Worm (Caenorhabditis elegans): ENCODE measurements around the gene R05D3.12.

Gene R05D3.12

DNA sequence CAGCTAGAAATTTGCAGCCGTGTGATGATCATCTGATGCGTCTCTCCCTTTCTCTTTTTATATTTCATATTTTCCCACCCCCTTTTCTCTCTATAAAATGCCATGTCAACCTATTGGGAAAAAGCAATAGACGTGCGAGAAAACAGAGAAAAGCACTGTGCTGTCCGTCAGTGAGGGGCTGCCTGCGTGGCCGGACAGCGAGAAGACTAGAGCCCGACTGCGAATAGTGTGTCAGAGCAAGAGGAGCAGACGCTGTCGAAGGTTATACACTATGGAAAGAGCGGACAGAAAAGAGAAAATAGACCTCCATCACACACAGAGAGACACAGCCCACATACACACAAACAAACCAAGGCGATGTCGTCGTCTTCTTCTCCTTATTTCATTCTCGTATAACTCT lies 44.3 kb downstream of the R05D3.12 start (continued):
- TF ChIP-seq F10B5.3 (tag; optimal IDR thresholded peaks at IDR 0.05): no peak
- no peak for TF ChIP-seq nhr-11 (tag; optimal IDR thresholded peaks at IDR 0.05)
- TF ChIP-seq snpc-4 (tag; optimal IDR thresholded peaks at IDR 0.05): no peak
- no peak for TF ChIP-seq nhr-48 (tag; optimal IDR thresholded peaks at IDR 0.05)

DNA sequence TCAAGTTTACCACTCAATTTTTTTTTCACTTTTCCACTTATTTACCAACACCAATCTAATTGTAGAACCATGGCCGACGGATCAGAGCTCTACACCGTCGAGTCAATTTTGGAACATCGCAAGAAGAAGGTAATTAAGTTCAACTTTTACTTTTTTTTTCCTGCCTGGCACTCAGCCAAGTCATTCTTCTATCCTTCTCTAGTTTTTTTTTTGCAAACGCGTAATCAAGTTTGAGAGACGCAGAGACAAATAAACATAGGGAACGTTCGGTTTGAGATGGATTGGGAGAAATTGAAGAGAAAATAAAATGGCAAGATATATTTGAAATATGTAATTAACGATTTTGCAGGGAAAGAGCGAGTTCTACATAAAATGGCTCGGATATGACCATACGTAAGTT lies 45.5 kb downstream of the R05D3.12 start, which contains the start of gene cec-1:
TSS of gene cec-1 (plus strand) at position 63 of the 400 bp plus-strand sequence.
- peak; percentile 57 for TF ChIP-seq ces-1 (GFP tag; optimal IDR thresholded peaks at IDR 0.05)
- TF ChIP-seq nhr-28 (tag; optimal IDR thresholded peaks at IDR 0.05): peak; percentile 30
- TF ChIP-seq mep-1 (tag; optimal IDR thresholded peaks at IDR 0.05): peak; percentile 10
- TF ChIP-seq mes-2 (tag; optimal IDR thresholded peaks at IDR 0.05; ENCODE audit: poor library complexity, severe bottlenecking): peak; percentile 12
- TF ChIP-seq lsy-2 (tag; optimal IDR thresholded peaks at IDR 0.05): peak in 1 of 2 experiments; percentile 52
- TF ChIP-seq dve-1 (tag; optimal IDR thresholded peaks at IDR 0.05; ENCODE audit: insufficient read depth): peak; percentile 44
- TF ChIP-seq ZK337.2 (GFP tag; IDR thresholded peaks at IDR 0.05): no peak
- peak; percentile 8 for TF ChIP-seq hlh-11 (tag; optimal IDR thresholded peaks at IDR 0.05)
- TF ChIP-seq rbr-2 (tag; optimal IDR thresholded peaks at IDR 0.05): no peak

DNA sequence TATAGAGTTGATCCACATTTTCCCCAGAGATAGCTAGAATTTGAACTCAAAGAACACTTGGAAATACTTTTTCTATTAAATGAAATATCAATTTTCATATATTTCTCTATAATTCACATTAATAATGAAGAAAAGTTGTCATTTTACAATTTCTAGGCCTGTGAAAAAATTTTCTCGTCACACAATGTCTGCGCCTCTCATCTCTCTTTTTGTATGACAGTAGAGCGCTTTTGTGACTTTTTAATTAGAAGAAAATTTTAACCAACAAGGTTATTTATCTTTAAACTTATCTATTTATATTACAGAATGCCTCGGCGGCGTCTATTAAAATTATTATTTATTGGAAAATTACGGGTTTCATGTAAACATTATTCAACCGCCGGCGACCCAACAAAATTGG lies 48.3 kb downstream of the R05D3.12 start, which contains the start of gene ZK1236.1:
TSS of gene ZK1236.1 (plus strand) at position 263 of the 400 bp plus-strand sequence.
- TF ChIP-seq daf-12 (tag; optimal IDR thresholded peaks at IDR 0.05) (no peak), R02D3.7 (tag; optimal IDR thresholded peaks at IDR 0.05) (no peak), mes-2 (tag; optimal IDR thresholded peaks at IDR 0.05; ENCODE audit: poor library complexity, severe bottlenecking) (peak; percentile 19), ceh-28 (tag; optimal IDR thresholded peaks at IDR 0.05) (no peak), Y105C5A.15 (GFP tag; IDR thresholded peaks at IDR 0.05) (no peak), arid-1 (GFP tag; conservative IDR thresholded peaks at IDR 0.05) (no peak), jun-1 (tag; optimal IDR thresholded peaks at IDR 0.05) (no peak), ztf-7 (tag; optimal IDR thresholded peaks at IDR 0.05) (no peak), mxl-2 (GFP tag; conservative IDR thresholded peaks at IDR 0.05) (no peak), tra-1 (GFP tag; IDR thresholded peaks at IDR 0.05) (no peak), ceh-20 (GFP tag; IDR thresholded peaks at IDR 0.05) (no peak), nhr-111 (GFP tag; optimal IDR thresholded peaks at IDR 0.05) (no peak), lin-1 (GFP tag; IDR thresholded peaks at IDR 0.05) (no peak), ceh-32 (tag; optimal IDR thresholded peaks at IDR 0.05; ENCODE audit: poor library complexity) (no peak), mdl-1 (tag; optimal IDR thresholded peaks at IDR 0.05) (no peak), lin-29 (GFP tag; IDR thresholded peaks at IDR 0.05) (no peak), mdt-29 (GFP tag; IDR thresholded peaks at IDR 0.05) (no peak), nhr-42 (GFP tag; IDR thresholded peaks at IDR 0.05) (no peak), ctbp-1 (GFP tag; IDR thresholded peaks at IDR 0.05) (no peak), aha-1 (tag) (no peak), nhr-237 (tag; optimal IDR thresholded peaks at IDR 0.05) (no peak), tag-97 (GFP tag; IDR thresholded peaks at IDR 0.05) (no peak), dmd-8 (GFP tag; IDR thresholded peaks at IDR 0.05) (no peak), hlh-30 (tag; optimal IDR thresholded peaks at IDR 0.05; ENCODE audit: insufficient read depth) (no peak), lsy-2 (tag; optimal IDR thresholded peaks at IDR 0.05) (peak in 1 of 2 experiments; percentile 35), lin-38 (GFP tag; IDR thresholded peaks at IDR 0.05) (peak; percentile 67), F26F4.8 (GFP tag; conservative IDR thresholded peaks at IDR 0.05) (no peak), zfp-3 (GFP tag; conservative IDR thresholded peaks at IDR 0.05) (no peak), T20F7.1 (GFP tag; optimal IDR thresholded peaks at IDR 0.05) (no peak), F37D6.2 (tag; optimal IDR thresholded peaks at IDR 0.05) (no peak), vab-7 (GFP tag; IDR thresholded peaks at IDR 0.05) (no peak), lir-3 (tag; optimal IDR thresholded peaks at IDR 0.05) (no peak), Y48G9A.11 (GFP tag; IDR thresholded peaks at IDR 0.05) (peak; percentile 59; the same call in 1 of the 2 replicates), unc-62 (GFP tag; optimal IDR thresholded peaks at IDR 0.05 in 1 of 2) (no peak), unc-62 (tag; optimal IDR thresholded peaks at IDR 0.05) (no peak), daf-19 (GFP tag; conservative IDR thresholded peaks at IDR 0.05) (no peak), lin-13 (GFP tag; optimal IDR thresholded peaks at IDR 0.05) (no peak), F44E2.7 (GFP tag; IDR thresholded peaks at IDR 0.05) (no peak)
